Fruit fly (Drosophila melanogaster) whole organism, embryonic: Measurements from ENCODE around the gene fwd.
A peak's percentile ranks its signal among the peaks of the same experiment; 100 is the strongest.

ENCODE experiments used
- ATbp ChIP-seq: fragments of 200-800 bp; sonication (Bioruptor generic); optimal IDR thresholded peaks from 2 replicates; lab custom pipeline; 2017; ENCODE audit warnings: missing biosample characterization, mild to moderate bottlenecking, missing genetic modification characterization, missing genetic modification reagents
- Awh ChIP-seq: fragments of 200-800 bp; sonication (Bioruptor generic); IDR thresholded peaks from 2 replicates; pipeline ENCODE4, ENCODE4 v1.3.6; 2022; ENCODE audit warnings: missing biosample characterization, missing genetic modification characterization
- Bdp1 ChIP-seq: fragments of 200-800 bp; sonication (Bioruptor generic); optimal IDR thresholded peaks from 3 replicates; lab custom pipeline; 2016; ENCODE audit warnings: missing biosample characterization, missing genetic modification characterization
- CG10543 ChIP-seq: fragments of 200-800 bp; sonication (Bioruptor generic); optimal IDR thresholded peaks from 3 replicates; lab custom pipeline; 2017; ENCODE audit warnings: missing biosample characterization, mild to moderate bottlenecking, missing genetic modification characterization, moderate library complexity
- CG12104 ChIP-seq: fragments of 200-800 bp; sonication (Bioruptor generic); optimal IDR thresholded peaks from 3 replicates; lab custom pipeline; 2016; ENCODE audit warnings: missing biosample characterization, missing genetic modification characterization
- CG12219 ChIP-seq: fragments of 200-800 bp; sonication (Bioruptor generic); optimal IDR thresholded peaks from 3 replicates; lab custom pipeline; 2018; ENCODE audit warnings: missing biosample characterization, mild to moderate bottlenecking, missing genetic modification characterization
- CG15269 ChIP-seq: fragments of 200-800 bp; sonication (Bioruptor generic); optimal IDR thresholded peaks from 2 replicates; lab custom pipeline; 2018; ENCODE audit warnings: missing biosample characterization, mild to moderate bottlenecking, missing genetic modification characterization, moderate library complexity
- CG16863 ChIP-seq: fragments of 200-800 bp; sonication (Bioruptor generic); optimal IDR thresholded peaks from 3 replicates; lab custom pipeline; 2016; ENCODE audit warnings: missing biosample characterization, missing genetic modification characterization
- CG17802 ChIP-seq: fragments of 200-800 bp; sonication (Bioruptor generic); optimal IDR thresholded peaks from 2 replicates; lab custom pipeline; 2018; ENCODE audit warnings: missing biosample characterization, mild to moderate bottlenecking, missing genetic modification characterization, moderate library complexity
- CG17829 ChIP-seq: fragments of 200-800 bp; optimal IDR thresholded peaks from 2 replicates; lab custom pipeline; 2019; ENCODE audit warnings: missing biosample characterization, mild to moderate bottlenecking, missing genetic modification characterization, moderate library complexity
- CG2202 ChIP-seq: fragments of 200-800 bp; sonication (Bioruptor generic); optimal IDR thresholded peaks from 2 replicates; lab custom pipeline; 2018; ENCODE audit warnings: missing biosample characterization, mild to moderate bottlenecking, missing genetic modification characterization
- CG3281 ChIP-seq: fragments of 200-800 bp; sonication (Bioruptor generic); optimal IDR thresholded peaks from 3 replicates; lab custom pipeline; 2017; ENCODE audit warnings: missing biosample characterization, mild to moderate bottlenecking, missing genetic modification characterization
- CG3838 ChIP-seq: fragments of 200-800 bp; sonication (Bioruptor generic); optimal IDR thresholded peaks from 3 replicates; lab custom pipeline; 2016; ENCODE audit warnings: missing biosample characterization, missing genetic modification characterization
- CG3995 ChIP-seq: fragments of 200-800 bp; sonication (Bioruptor generic); optimal IDR thresholded peaks from 3 replicates; lab custom pipeline; 2016; ENCODE audit warnings: missing biosample characterization, missing genetic modification characterization
- CG4404 ChIP-seq: fragments of 200-800 bp; sonication (Bioruptor generic); IDR thresholded peaks from 2 replicates; pipeline ENCODE4 v1.3.6; 2022; ENCODE audit warnings: missing biosample characterization, missing genetic modification characterization
- CG6654 ChIP-seq: fragments of 200-800 bp; sonication (Bioruptor generic); optimal IDR thresholded peaks from 2 replicates; lab custom pipeline; 2017; ENCODE audit warnings: missing biosample characterization, mild to moderate bottlenecking, missing genetic modification characterization
- CG8944 ChIP-seq: fragments of 200-800 bp; sonication (Bioruptor generic); optimal IDR thresholded peaks from 3 replicates; lab custom pipeline; 2016; ENCODE audit warnings: missing biosample characterization, missing genetic modification characterization
- CG9727 ChIP-seq: fragments of 200-800 bp; sonication (Bioruptor generic); optimal IDR thresholded peaks from 3 replicates; lab custom pipeline; 2017; ENCODE audit warnings: missing biosample characterization, mild to moderate bottlenecking, missing genetic modification characterization
- Camta ChIP-seq: fragments of 200-800 bp; sonication (Bioruptor generic); optimal IDR thresholded peaks from 2 replicates; lab custom pipeline; 2016; ENCODE audit warnings: missing biosample characterization, missing genetic modification characterization
- CkIIα-i1 ChIP-seq: fragments of 200-800 bp; sonication (Bioruptor generic); IDR thresholded peaks from 2 replicates; pipeline ENCODE4 v1.3.6; 2022; ENCODE audit warnings: missing biosample characterization, missing genetic modification characterization
- Dll ChIP-seq: fragments of 200-800 bp; sonication (Bioruptor generic); IDR thresholded peaks from 4 replicates; pipeline ENCODE4 v1.3.6; 2022; ENCODE audit warnings: missing biosample characterization, missing genetic modification characterization; ENCODE audit not compliant: partially characterized antibody
- Fer2 ChIP-seq: fragments of 200-800 bp; sonication (Bioruptor generic); optimal IDR thresholded peaks from 2 replicates; lab custom pipeline; 2018; ENCODE audit warnings: missing biosample characterization, mild to moderate bottlenecking, missing genetic modification characterization, moderate library complexity
- HmgD ChIP-seq: fragments of 200-800 bp; sonication (Bioruptor generic); optimal IDR thresholded peaks from 3 replicates; lab custom pipeline; 2016; ENCODE audit warnings: missing biosample characterization, missing genetic modification characterization
- Lim3 ChIP-seq: fragments of 200-800 bp; sonication (Bioruptor generic); IDR thresholded peaks from 2 replicates; pipeline ENCODE4 v1.3.6; 2022; ENCODE audit warnings: missing biosample characterization, missing genetic modification characterization
- MTF-1 ChIP-seq: fragments of 200-800 bp; sonication (Bioruptor generic); optimal IDR thresholded peaks from 2 replicates; lab custom pipeline; 2018; ENCODE audit warnings: missing biosample characterization, mild to moderate bottlenecking, missing genetic modification characterization, borderline replicate concordance
- Mes4 ChIP-seq: fragments of 200-800 bp; sonication (Bioruptor generic); optimal IDR thresholded peaks from 2 replicates; lab custom pipeline; 2016; ENCODE audit warnings: missing biosample characterization, missing genetic modification characterization
- Oaz ChIP-seq: fragments of 200-800 bp; sonication (Bioruptor generic); IDR thresholded peaks from 2 replicates; pipeline ENCODE4 v1.3.6; 2022; ENCODE audit warnings: missing biosample characterization, missing genetic modification characterization
- Opbp ChIP-seq: fragments of 200-800 bp; sonication (Bioruptor generic); IDR thresholded peaks from 3 replicates; pipeline ENCODE4 v1.3.6; 2022; ENCODE audit warnings: missing biosample characterization, missing genetic modification characterization; ENCODE audit not compliant: partially characterized antibody
- Scr ChIP-seq: fragments of 200-800 bp; sonication (Bioruptor generic); IDR thresholded peaks from 2 replicates; pipeline ENCODE4 v1.3.6; 2022; ENCODE audit warnings: missing biosample characterization, missing genetic modification characterization; ENCODE audit not compliant: partially characterized antibody
- Sin3A ChIP-seq: fragments of >200 bp; optimal IDR thresholded peaks from 2 replicates; lab custom pipeline; 2018
- Taf1 ChIP-seq: fragments of 200-800 bp; sonication (Bioruptor generic); IDR thresholded peaks from 2 replicates; pipeline ENCODE4 v1.3.6; 2022; ENCODE audit warnings: missing biosample characterization, missing genetic modification characterization
- Trl ChIP-seq, 3 experiments: fragments of >200 bp in 2 of 3; fragments of 200-800 bp in 1 of 3; sonication (Bioruptor generic) in 1 of 3; optimal IDR thresholded peaks; 2 replicates in 1 of 3; 3 replicates in 2 of 3; lab custom pipeline; 2016 to 2017; ENCODE audit warnings: missing biosample characterization in 1 of 3, missing genetic modification characterization in 1 of 3
- YL-1 ChIP-seq: fragments of 200-800 bp; sonication (Bioruptor generic); optimal IDR thresholded peaks from 3 replicates; lab custom pipeline; 2017; ENCODE audit warnings: missing biosample characterization, mild to moderate bottlenecking, missing genetic modification characterization
- caup ChIP-seq: fragments of 200-800 bp; sonication (Bioruptor generic); optimal IDR thresholded peaks from 3 replicates; lab custom pipeline; 2017; ENCODE audit warnings: missing biosample characterization, mild to moderate bottlenecking, missing genetic modification characterization, moderate library complexity; ENCODE audit not compliant: severe bottlenecking
- chinmo ChIP-seq: fragments of 200-800 bp; sonication (Bioruptor generic); IDR thresholded peaks from 4 replicates; pipeline ENCODE4 v1.3.6; 2022; ENCODE audit warnings: missing biosample characterization, missing genetic modification characterization; ENCODE audit not compliant: partially characterized antibody
- corto ChIP-seq: fragments of 200-800 bp; sonication (Bioruptor generic); optimal IDR thresholded peaks from 2 replicates; lab custom pipeline; 2016; ENCODE audit warnings: missing biosample characterization, mild to moderate bottlenecking, missing genetic modification characterization, moderate library complexity
- crp ChIP-seq, 2 experiments: fragments of 200-800 bp; sonication (Bioruptor generic); optimal IDR thresholded peaks; 2 replicates in 1 of 2; 3 replicates in 1 of 2; lab custom pipeline; 2017; ENCODE audit warnings: missing biosample characterization in 2 of 2, missing genetic modification characterization in 2 of 2, mild to moderate bottlenecking in 1 of 2, moderate library complexity in 1 of 2
- disco-r ChIP-seq: fragments of 200-800 bp; sonication (Bioruptor generic); optimal IDR thresholded peaks from 2 replicates; lab custom pipeline; 2016; ENCODE audit warnings: missing biosample characterization, missing genetic modification characterization
- gcm2 ChIP-seq: fragments of 200-800 bp; sonication (Bioruptor generic); optimal IDR thresholded peaks from 2 replicates; lab custom pipeline; 2016; ENCODE audit warnings: missing biosample characterization, missing genetic modification characterization
- grn ChIP-seq: fragments of 200-800 bp; sonication (Bioruptor generic); optimal IDR thresholded peaks from 3 replicates; lab custom pipeline; 2017; ENCODE audit warnings: missing biosample characterization, missing genetic modification characterization
- h ChIP-seq: fragments of >200 bp; optimal IDR thresholded peaks from 2 replicates; lab custom pipeline; 2017
- klu ChIP-seq: fragments of 200-800 bp; sonication (Bioruptor generic); IDR thresholded peaks from 2 replicates; pipeline ENCODE4 v1.3.6; 2022; ENCODE audit warnings: missing biosample characterization, missing genetic modification characterization
- lab ChIP-seq: fragments of 200-800 bp; sonication (Bioruptor generic); optimal IDR thresholded peaks from 3 replicates; lab custom pipeline; 2017; ENCODE audit warnings: missing biosample characterization, missing genetic modification characterization, mild to moderate bottlenecking, moderate library complexity, missing genetic modification reagents
- nerfin-1 ChIP-seq: fragments of 200-800 bp; sonication (Bioruptor generic); optimal IDR thresholded peaks from 3 replicates; lab custom pipeline; 2019; ENCODE audit warnings: missing biosample characterization, mild to moderate bottlenecking, missing genetic modification characterization, moderate library complexity
- nerfin-2 ChIP-seq: fragments of 200-800 bp; sonication (Bioruptor generic); IDR thresholded peaks from 2 replicates; pipeline ENCODE4 v1.3.6; 2022; ENCODE audit warnings: missing biosample characterization, missing genetic modification characterization; ENCODE audit not compliant: partially characterized antibody
- onecut ChIP-seq: fragments of 200-800 bp; sonication (Bioruptor generic); IDR thresholded peaks from 2 replicates; pipeline ENCODE4 v1.3.6; 2022; ENCODE audit warnings: missing biosample characterization, missing genetic modification characterization
- otp ChIP-seq: fragments of 200-800 bp; sonication (Bioruptor generic); IDR thresholded peaks from 3 replicates; pipeline ENCODE4, ENCODE4 v1.3.6; 2022; ENCODE audit warnings: missing biosample characterization, missing genetic modification characterization
- sim ChIP-seq: fragments of 200-800 bp; sonication (Bioruptor generic); IDR thresholded peaks from 2 replicates; pipeline ENCODE4 v1.3.6; 2022; ENCODE audit warnings: missing biosample characterization, missing genetic modification characterization
- vvl ChIP-seq: fragments of 200-800 bp; sonication (Bioruptor generic); IDR thresholded peaks from 2 replicates; pipeline ENCODE4 v1.3.6; 2022; ENCODE audit warnings: missing biosample characterization, missing genetic modification characterization
- zf30C ChIP-seq: fragments of 200-800 bp; sonication (Bioruptor generic); optimal IDR thresholded peaks from 3 replicates; lab custom pipeline; 2018; ENCODE audit warnings: missing biosample characterization, mild to moderate bottlenecking, missing genetic modification characterization

Gene fwd

dm6 chr3L:329153-329698 lies 9.5 kb upstream of the fwd start (continued):
- TF ChIP-seq CG15269 (tag; lab: Kevin White, UChicago) (no peak), lab (GFP tag; lab: Kevin White, UChicago) (no peak), CG16863 (no peak), sim (GFP tag; lab: Robert Waterston, UW) (no peak), HmgD (no peak), nerfin-2 (GFP tag; lab: Robert Waterston, UW) (no peak), CG17829 (tag; lab: Kevin White, UChicago) (no peak), CG12104 (peak; percentile 3), CG17802 (tag; lab: Kevin White, UChicago) (no peak), Awh (GFP tag; lab: Robert Waterston, UW) (no peak), CG3281 (GFP tag; lab: Kevin White, UChicago) (no peak), otp (GFP tag; lab: Robert Waterston, UW) (no peak), grn (GFP tag; lab: Kevin White, UChicago) (no peak), CG3838 (GFP tag; lab: Kevin White, UChicago) (no peak), CG10543 (GFP tag; lab: Kevin White, UChicago) (peak; percentile 9), CG9727 (no peak), chinmo (GFP tag; lab: Robert Waterston, UW) (no peak), klu (GFP tag; lab: Robert Waterston, UW) (no peak), CG12219 (GFP tag; lab: Kevin White, UChicago) (no peak), crp (GFP tag; optimal IDR thresholded peaks at IDR 0.05; lab: Kevin White, UChicago) (no peak), Sin3A (lab: Kevin White, UChicago) (peak; percentile 3), CG6654 (GFP tag; lab: Kevin White, UChicago) (no peak), Dll (GFP tag; lab: Robert Waterston, UW) (peak; percentile 63; the same call in 1 of the 4 replicates), Fer2 (peak; percentile 3), ATbp (GFP tag; lab: Kevin White, UChicago) (no peak), Opbp (GFP tag; lab: Robert Waterston, UW) (no peak), caup (GFP tag; lab: Kevin White, UChicago) (peak; percentile 63), CG8944 (GFP tag; lab: Kevin White, UChicago) (no peak), CkIIα-i1 (GFP tag; lab: Robert Waterston, UW) (no peak), nerfin-1 (no peak), h (no peak), vvl (GFP tag; lab: Robert Waterston, UW) (0 out of 2 replicates have a peak, but pooled peaks have one; percentile 19), Scr (GFP tag; lab: Robert Waterston, UW) (peak; percentile 63), Trl (optimal IDR thresholded peaks at IDR 0.05; lab: Kevin White, UChicago) (no peak), Trl (GFP tag; optimal IDR thresholded peaks at IDR 0.05; lab: Kevin White, UChicago) (no peak), MTF-1 (GFP tag; lab: Kevin White, UChicago) (peak; percentile 17), Oaz (GFP tag; lab: Robert Waterston, UW) (no peak), Taf1 (GFP tag; lab: Robert Waterston, UW) (no peak), CG4404 (no peak), disco-r (no peak), YL-1 (no peak), onecut (GFP tag; lab: Robert Waterston, UW) (peak; percentile 41; the same call in 1 of the 2 replicates), Mes4 (GFP tag; lab: Kevin White, UChicago) (no peak), CG3995 (GFP tag; lab: Kevin White, UChicago) (no peak), corto (no peak), Lim3 (no peak), CG2202 (tag; lab: Kevin White, UChicago) (no peak), Bdp1 (GFP tag; lab: Kevin White, UChicago) (no peak), Camta (no peak), zf30C (GFP tag; lab: Kevin White, UChicago) (no peak), gcm2 (GFP tag; lab: Kevin White, UChicago) (no peak)
